Fruit fly (Drosophila melanogaster): Measurements from ENCODE around the gene CG43246.

DNA sequence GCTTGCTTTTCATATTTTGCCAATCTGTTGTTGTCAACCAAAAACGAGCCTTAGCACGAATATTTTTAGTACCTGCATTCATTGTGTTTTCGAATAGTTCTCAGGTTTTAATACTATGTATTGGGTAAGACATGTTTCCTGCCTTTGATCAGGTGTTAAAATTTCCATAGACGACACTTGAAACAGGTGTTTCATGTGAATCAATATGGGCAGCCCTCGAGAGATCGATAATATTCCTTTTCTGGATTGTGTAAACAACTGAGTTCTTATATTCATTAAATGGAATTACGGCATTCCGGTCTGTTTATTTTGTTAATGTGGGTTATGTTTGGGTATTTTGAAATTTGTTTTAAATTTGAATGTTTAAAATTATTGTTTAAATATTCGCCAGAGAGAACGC is 12.8 kb downstream of the CG43246 start:
- no peak for TF ChIP-seq CG7271 (tag; optimal IDR thresholded peaks at IDR 0.05)
- TF ChIP-seq br (optimal IDR thresholded peaks at IDR 0.05): no peak
- no peak for TF ChIP-seq Ssrp (tag; optimal IDR thresholded peaks at IDR 0.05)
- no peak for TF ChIP-seq pb (GFP tag; optimal IDR thresholded peaks at IDR 0.05)
- no peak for TF ChIP-seq eyg (GFP tag; optimal IDR thresholded peaks at IDR 0.05)
- TF ChIP-seq Taf1 (GFP tag; IDR thresholded peaks at IDR 0.05): no peak
- no peak for TF ChIP-seq trh (GFP tag; optimal IDR thresholded peaks at IDR 0.05)
